Worm (Caenorhabditis elegans) whole organism, L3 larva: ENCODE measurements around the gene gkow-1.

Source experiments
- R02D3.7 ChIP-seq: fragments of 150-350 bp; optimal IDR thresholded peaks from 2 replicates; lab custom pipeline; 2014; ENCODE audit warnings: missing biosample characterization, missing genetic modification characterization
- ZK546.5 ChIP-seq: sonication (generic microtip); optimal IDR thresholded peaks from 2 replicates; lab custom pipeline; 2017; ENCODE audit warnings: missing biosample characterization, missing genetic modification characterization
- aly-2 ChIP-seq: fragments of 150-350 bp; optimal IDR thresholded peaks from 2 replicates; lab custom pipeline; 2014; ENCODE audit warnings: missing biosample characterization, missing genetic modification characterization
- ama-1 ChIP-seq: fragments of 150-350 bp; optimal IDR thresholded peaks from 2 replicates; lab custom pipeline; 2018
- ceh-16 ChIP-seq: sonication (generic microtip); optimal IDR thresholded peaks from 2 replicates; lab custom pipeline; 2017; ENCODE audit warnings: missing biosample characterization, missing genetic modification characterization
- ceh-28 ChIP-seq: fragments of 150-350 bp; optimal IDR thresholded peaks from 2 replicates; lab custom pipeline; 2014; ENCODE audit warnings: missing biosample characterization, missing genetic modification reagents, missing genetic modification characterization
- ceh-82 ChIP-seq: fragments of 150-350 bp; optimal IDR thresholded peaks from 2 replicates; lab custom pipeline; 2014; ENCODE audit warnings: missing biosample characterization, missing genetic modification characterization
- ceh-9 ChIP-seq: sonication (generic microtip); optimal IDR thresholded peaks from 2 replicates; lab custom pipeline; 2018; ENCODE audit warnings: missing biosample characterization, missing genetic modification characterization
- daf-12 ChIP-seq: fragments of 150-350 bp; optimal IDR thresholded peaks from 2 replicates; lab custom pipeline; 2014; ENCODE audit warnings: missing biosample characterization, missing genetic modification reagents, missing genetic modification characterization
- egl-27 ChIP-seq: sonication (generic microtip); optimal IDR thresholded peaks from 4 replicates; lab custom pipeline; 2017; ENCODE audit warnings: missing biosample characterization, missing genetic modification reagents, missing genetic modification characterization
- egl-5 ChIP-seq: fragments of 150-350 bp; optimal IDR thresholded peaks from 2 replicates; lab custom pipeline; 2017; ENCODE audit warnings: missing biosample characterization, missing genetic modification reagents, missing genetic modification characterization, inconsistent platforms
- elt-1 ChIP-seq: fragments of 150-350 bp; optimal IDR thresholded peaks from 2 replicates; lab custom pipeline; 2014; ENCODE audit warnings: missing biosample characterization, missing genetic modification characterization
- elt-2 ChIP-seq: sonication (generic microtip); optimal IDR thresholded peaks from 2 replicates; lab custom pipeline; 2016; ENCODE audit warnings: missing genetic modification reagents, mild to moderate bottlenecking, missing genetic modification characterization, missing compliant biosample characterization
- elt-3 ChIP-seq, 3 experiments: fragments of 150-350 bp in 1 of 3; sonication (generic microtip) in 2 of 3; optimal IDR thresholded peaks; 2 replicates in 2 of 3; 4 replicates in 1 of 3; lab custom pipeline; 2014 to 2017; ENCODE audit warnings: missing biosample characterization in 3 of 3, missing genetic modification characterization in 3 of 3
- eor-1 ChIP-seq, 2 experiments: fragments of 150-350 bp; optimal IDR thresholded peaks; 2 replicates each; lab custom pipeline; 2014 to 2018; ENCODE audit warnings: missing biosample characterization in 2 of 2, missing genetic modification characterization in 2 of 2
- fkh-10 ChIP-seq: sonication (generic microtip); optimal IDR thresholded peaks from 2 replicates; lab custom pipeline; 2017; ENCODE audit warnings: missing biosample characterization, missing genetic modification reagents, missing genetic modification characterization
- fkh-2 ChIP-seq: fragments of 150-350 bp; optimal IDR thresholded peaks from 2 replicates; lab custom pipeline; 2014; ENCODE audit warnings: missing biosample characterization, missing genetic modification reagents, missing genetic modification characterization
- fos-1 ChIP-seq: fragments of 150-350 bp; optimal IDR thresholded peaks from 2 replicates; lab custom pipeline; 2014; ENCODE audit warnings: missing biosample characterization, missing genetic modification characterization
- hmg-11 ChIP-seq: sonication (generic microtip); optimal IDR thresholded peaks from 2 replicates; lab custom pipeline; 2016; ENCODE audit warnings: missing genetic modification characterization, missing compliant biosample characterization
- jun-1 ChIP-seq: fragments of 150-350 bp; optimal IDR thresholded peaks from 2 replicates; lab custom pipeline; 2014; ENCODE audit warnings: missing biosample characterization, missing genetic modification reagents, missing genetic modification characterization
- lin-15B ChIP-seq: fragments of 150-350 bp; optimal IDR thresholded peaks from 2 replicates; lab custom pipeline; 2014; ENCODE audit warnings: missing biosample characterization, missing genetic modification characterization
- lin-39 ChIP-seq: fragments of 150-350 bp; optimal IDR thresholded peaks from 2 replicates; lab custom pipeline; 2018; ENCODE audit warnings: missing biosample characterization, missing genetic modification reagents, missing genetic modification characterization
- lsy-12 ChIP-seq: sonication (generic microtip); optimal IDR thresholded peaks from 2 replicates; lab custom pipeline; 2016; ENCODE audit warnings: mild to moderate bottlenecking, missing genetic modification characterization, missing compliant biosample characterization
- mdl-1 ChIP-seq: fragments of 150-350 bp; optimal IDR thresholded peaks from 2 replicates; lab custom pipeline; 2014; ENCODE audit warnings: missing biosample characterization, missing genetic modification characterization
- mml-1 ChIP-seq: fragments of 150-350 bp; sonication (generic microtip); optimal IDR thresholded peaks from 3 replicates; lab custom pipeline; 2014; ENCODE audit warnings: missing biosample characterization, missing genetic modification characterization
- nfya-1 ChIP-seq: sonication (generic microtip); optimal IDR thresholded peaks from 2 replicates; lab custom pipeline; 2017; ENCODE audit warnings: missing genetic modification characterization, mild to moderate bottlenecking, missing compliant biosample characterization, antibody characterized with exemption, moderate library complexity; ENCODE audit not compliant: insufficient read depth
- nhr-11 ChIP-seq: fragments of 150-350 bp; optimal IDR thresholded peaks from 2 replicates; lab custom pipeline; 2014; ENCODE audit warnings: missing biosample characterization, missing genetic modification characterization
- nhr-12 ChIP-seq: fragments of 150-350 bp; optimal IDR thresholded peaks from 2 replicates; lab custom pipeline; 2014; ENCODE audit warnings: missing biosample characterization, missing genetic modification characterization
- nhr-23 ChIP-seq: fragments of 150-350 bp; optimal IDR thresholded peaks from 2 replicates; lab custom pipeline; 2014; ENCODE audit warnings: missing biosample characterization, missing genetic modification reagents, missing genetic modification characterization
- nhr-237 ChIP-seq: fragments of 150-350 bp; optimal IDR thresholded peaks from 2 replicates; lab custom pipeline; 2014; ENCODE audit warnings: missing biosample characterization, missing genetic modification characterization
- nhr-25 ChIP-seq: sonication (generic microtip); optimal IDR thresholded peaks from 2 replicates; lab custom pipeline; 2017; ENCODE audit warnings: missing biosample characterization, missing genetic modification characterization
- nhr-28 ChIP-seq: fragments of 150-350 bp; optimal IDR thresholded peaks from 2 replicates; lab custom pipeline; 2014; ENCODE audit warnings: missing biosample characterization, missing genetic modification characterization
- nhr-43 ChIP-seq: sonication (generic microtip); optimal IDR thresholded peaks from 2 replicates; lab custom pipeline; 2016; ENCODE audit warnings: mild to moderate bottlenecking, missing genetic modification characterization, missing compliant biosample characterization; ENCODE audit not compliant: poor library complexity, severe bottlenecking
- nhr-67 ChIP-seq: fragments of 150-350 bp; optimal IDR thresholded peaks from 2 replicates; lab custom pipeline; 2014; ENCODE audit warnings: missing biosample characterization, missing genetic modification characterization
- nhr-76 ChIP-seq: fragments of 150-350 bp; sonication (generic microtip); optimal IDR thresholded peaks from 5 replicates; lab custom pipeline; 2014; ENCODE audit warnings: missing biosample characterization, missing genetic modification characterization
- nhr-77 ChIP-seq: fragments of 150-350 bp; optimal IDR thresholded peaks from 2 replicates; lab custom pipeline; 2014; ENCODE audit warnings: missing biosample characterization, missing genetic modification characterization
- pha-4 ChIP-seq: fragments of 150-350 bp; optimal IDR thresholded peaks from 2 replicates; lab custom pipeline; 2014; ENCODE audit warnings: missing biosample characterization, missing genetic modification reagents, missing genetic modification characterization
- pqm-1 ChIP-seq: fragments of 150-350 bp; optimal IDR thresholded peaks from 2 replicates; lab custom pipeline; 2017; ENCODE audit warnings: missing biosample characterization, missing genetic modification characterization, inconsistent platforms
- sea-2 ChIP-seq: fragments of 150-350 bp; sonication (generic microtip); optimal IDR thresholded peaks from 4 replicates; lab custom pipeline; 2014; ENCODE audit warnings: missing biosample characterization, missing genetic modification reagents, missing genetic modification characterization
- skn-1 ChIP-seq: fragments of 150-350 bp; optimal IDR thresholded peaks from 2 replicates; lab custom pipeline; 2014; ENCODE audit warnings: missing biosample characterization, missing genetic modification characterization
- snpc-4 ChIP-seq: fragments of 150-350 bp; optimal IDR thresholded peaks from 2 replicates; lab custom pipeline; 2014; ENCODE audit warnings: missing biosample characterization, missing genetic modification characterization
- tbx-2 ChIP-seq: sonication (generic microtip); optimal IDR thresholded peaks from 2 replicates; lab custom pipeline; 2016; ENCODE audit warnings: mild to moderate bottlenecking, missing genetic modification characterization, missing compliant biosample characterization
- unc-39 ChIP-seq: sonication (generic microtip); optimal IDR thresholded peaks from 4 replicates; lab custom pipeline; 2017; ENCODE audit warnings: missing biosample characterization, missing genetic modification characterization
- unc-62 ChIP-seq: fragments of 150-350 bp; sonication (generic microtip); optimal IDR thresholded peaks from 4 replicates; lab custom pipeline; 2014; ENCODE audit warnings: missing biosample characterization, missing genetic modification reagents, missing genetic modification characterization
- zag-1 ChIP-seq: fragments of 150-350 bp; optimal IDR thresholded peaks from 2 replicates; lab custom pipeline; 2014; ENCODE audit warnings: missing biosample characterization, missing genetic modification characterization
- ztf-11 ChIP-seq: fragments of 150-350 bp; optimal IDR thresholded peaks from 2 replicates; lab custom pipeline; 2014; ENCODE audit warnings: missing biosample characterization, missing genetic modification characterization
- ztf-4 ChIP-seq: fragments of 150-350 bp; optimal IDR thresholded peaks from 2 replicates; lab custom pipeline; 2014; ENCODE audit warnings: missing biosample characterization, missing genetic modification characterization

The gkow-1 gene

DNA sequence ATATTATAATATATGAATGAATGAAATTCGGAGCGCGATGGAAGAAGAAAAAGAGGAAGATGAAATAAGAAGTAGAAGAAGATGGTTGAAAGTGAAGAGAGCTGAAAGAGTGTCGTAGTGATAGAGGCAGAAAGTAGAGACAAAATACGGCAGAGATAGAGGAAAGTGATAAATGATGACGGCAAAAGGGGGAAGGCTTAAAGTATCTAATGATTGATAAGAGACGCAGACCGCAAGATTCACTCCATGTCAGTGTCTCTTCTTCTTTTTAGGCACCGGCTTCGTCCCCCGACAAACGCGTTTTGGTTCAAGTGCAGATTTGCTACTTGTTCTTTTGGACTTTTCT lies 15.6 kb upstream of the gkow-1 start:
- TF ChIP-seq nhr-23 (tag; lab: Kevin White, UChicago) = peak; percentile 40
- TF ChIP-seq ztf-11 (tag; lab: Kevin White, UChicago) = no peak
- TF ChIP-seq nhr-12 (tag; lab: Kevin White, UChicago) = no peak
- TF ChIP-seq sea-2 (GFP tag; lab: Kevin White, UChicago) = no peak
- peak; percentile 35 for TF ChIP-seq lsy-12
- TF ChIP-seq pqm-1 (tag; lab: Kevin White, UChicago) = peak; percentile 59
- TF ChIP-seq ceh-28 = peak; percentile 50
- TF ChIP-seq unc-39 (tag; lab: Kevin White, UChicago) = no peak
- TF ChIP-seq elt-1 (tag; lab: Kevin White, UChicago) = peak; percentile 11
- peak; percentile 68 for TF ChIP-seq nhr-43 (tag; lab: Kevin White, UChicago)
- peak; percentile 71 for TF ChIP-seq lin-39 (tag; lab: Kevin White, UChicago)
- no peak for TF ChIP-seq fkh-10 (GFP tag; lab: Kevin White, UChicago)
- TF ChIP-seq elt-3 (tag; optimal IDR thresholded peaks at IDR 0.05; lab: Kevin White, UChicago) = peak in 2 of 3 experiments; percentile 15 to 52
- peak; percentile 13 for TF ChIP-seq egl-27 (tag; lab: Kevin White, UChicago)
- no peak for TF ChIP-seq hmg-11 (tag; lab: Kevin White, UChicago)
- TF ChIP-seq nhr-76 (tag; lab: Kevin White, UChicago) = no peak
- TF ChIP-seq nhr-67 = no peak
- no peak for TF ChIP-seq nhr-237 (tag; lab: Kevin White, UChicago)
- no peak for TF ChIP-seq fkh-2 (tag; lab: Kevin White, UChicago)
- peak; percentile 32 for TF ChIP-seq ceh-82 (tag; lab: Kevin White, UChicago)
- peak; percentile 88 for TF ChIP-seq nhr-25 (tag; lab: Kevin White, UChicago)
- peak; percentile 40 for TF ChIP-seq snpc-4 (tag; lab: Kevin White, UChicago)
- no peak for TF ChIP-seq nhr-77 (tag; lab: Kevin White, UChicago)
- peak; percentile 34 for TF ChIP-seq nfya-1 (tag; lab: Kevin White, UChicago)
- TF ChIP-seq ceh-16 (tag; lab: Kevin White, UChicago) = no peak
- no peak for TF ChIP-seq daf-12 (tag; lab: Kevin White, UChicago)
- no peak for TF ChIP-seq eor-1 (tag; optimal IDR thresholded peaks at IDR 0.05; lab: Kevin White, UChicago)
- TF ChIP-seq nhr-11 (tag; lab: Kevin White, UChicago) = peak; percentile 76
- TF ChIP-seq skn-1 = peak; percentile 84
- TF ChIP-seq R02D3.7 (tag; lab: Kevin White, UChicago) = peak; percentile 2
- peak; percentile 91 for TF ChIP-seq jun-1
- no peak for TF ChIP-seq ama-1
- peak; percentile 41 for TF ChIP-seq unc-62
- peak; percentile 96 for TF ChIP-seq elt-2 (tag; lab: Kevin White, UChicago)
- TF ChIP-seq nhr-28 (tag; lab: Kevin White, UChicago) = no peak

DNA sequence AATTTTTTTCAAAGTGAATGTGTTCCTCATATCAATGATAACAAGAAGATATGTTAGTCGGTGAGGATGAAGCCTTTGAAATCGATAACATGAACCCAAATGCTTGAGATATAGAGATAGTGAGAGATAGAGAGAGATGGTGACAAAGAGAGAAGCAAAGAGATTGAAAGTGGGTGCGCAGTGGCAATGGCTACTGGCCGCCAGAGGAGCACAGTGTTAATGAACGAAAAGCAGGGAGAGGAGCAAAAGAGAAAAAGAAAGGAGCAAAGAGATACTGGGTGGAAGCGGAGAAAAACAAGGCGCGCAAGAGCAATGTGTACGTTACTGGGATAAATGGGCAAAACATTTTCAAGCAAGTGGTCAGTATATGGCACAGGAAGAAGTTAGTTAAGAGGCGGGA lies 13.3 kb upstream of the gkow-1 start:
- no peak for TF ChIP-seq ceh-9 (tag; lab: Kevin White, UChicago)
- no peak for TF ChIP-seq egl-27 (tag; lab: Kevin White, UChicago)
- TF ChIP-seq nhr-67 = no peak
- no peak for TF ChIP-seq fos-1
- peak; percentile 50 for TF ChIP-seq ceh-28
- TF ChIP-seq mml-1 (tag; lab: Kevin White, UChicago) = no peak
- TF ChIP-seq nhr-12 (tag; lab: Kevin White, UChicago) = no peak
- TF ChIP-seq ceh-16 (tag; lab: Kevin White, UChicago) = no peak
- peak; percentile 23 for TF ChIP-seq hmg-11 (tag; lab: Kevin White, UChicago)
- TF ChIP-seq pqm-1 (tag; lab: Kevin White, UChicago) = no peak
- TF ChIP-seq nhr-23 (tag; lab: Kevin White, UChicago) = no peak
- no peak for TF ChIP-seq mdl-1 (tag; lab: Kevin White, UChicago)
- no peak for TF ChIP-seq elt-1 (tag; lab: Kevin White, UChicago)
- TF ChIP-seq snpc-4 (tag; lab: Kevin White, UChicago) = no peak
- TF ChIP-seq fkh-2 (tag; lab: Kevin White, UChicago) = no peak
- no peak for TF ChIP-seq elt-2 (tag; lab: Kevin White, UChicago)
- no peak for TF ChIP-seq tbx-2
- no peak for TF ChIP-seq ceh-82 (tag; lab: Kevin White, UChicago)
- peak; percentile 23 for TF ChIP-seq egl-5 (tag; lab: Kevin White, UChicago)
- no peak for TF ChIP-seq nhr-76 (tag; lab: Kevin White, UChicago)
- TF ChIP-seq ztf-11 (tag; lab: Kevin White, UChicago) = no peak
- no peak for TF ChIP-seq nhr-25 (tag; lab: Kevin White, UChicago)
- no peak for TF ChIP-seq nhr-43 (tag; lab: Kevin White, UChicago)
- TF ChIP-seq jun-1 = no peak
- TF ChIP-seq nhr-11 (tag; lab: Kevin White, UChicago) = no peak
- no peak for TF ChIP-seq daf-12 (tag; lab: Kevin White, UChicago)
- no peak for TF ChIP-seq zag-1 (tag; lab: Kevin White, UChicago)
- no peak for TF ChIP-seq lsy-12
- no peak for TF ChIP-seq unc-62
- peak; percentile 73 for TF ChIP-seq lin-39 (tag; lab: Kevin White, UChicago)
- no peak for TF ChIP-seq sea-2 (GFP tag; lab: Kevin White, UChicago)
- no peak for TF ChIP-seq nhr-237 (tag; lab: Kevin White, UChicago)
- no peak for TF ChIP-seq eor-1 (tag; optimal IDR thresholded peaks at IDR 0.05; lab: Kevin White, UChicago)
- peak; percentile 83 for TF ChIP-seq nfya-1 (tag; lab: Kevin White, UChicago)
- TF ChIP-seq fkh-10 (GFP tag; lab: Kevin White, UChicago) = no peak
- no peak for TF ChIP-seq R02D3.7 (tag; lab: Kevin White, UChicago)
- no peak for TF ChIP-seq ztf-4 (tag; lab: Kevin White, UChicago)
- TF ChIP-seq skn-1 = peak; percentile 56
- TF ChIP-seq ZK546.5 (tag; lab: Kevin White, UChicago) = no peak
- TF ChIP-seq ama-1 = no peak
- TF ChIP-seq lin-15B (tag; lab: Kevin White, UChicago) = no peak
- TF ChIP-seq aly-2 = no peak
- no peak for TF ChIP-seq nhr-28 (tag; lab: Kevin White, UChicago)
- peak; percentile 7 for TF ChIP-seq pha-4 (tag; lab: Kevin White, UChicago)
- TF ChIP-seq unc-39 (tag; lab: Kevin White, UChicago) = no peak
